Worm (Caenorhabditis elegans): ENCODE data around the gene snb-2.

Gene snb-2

DNA sequence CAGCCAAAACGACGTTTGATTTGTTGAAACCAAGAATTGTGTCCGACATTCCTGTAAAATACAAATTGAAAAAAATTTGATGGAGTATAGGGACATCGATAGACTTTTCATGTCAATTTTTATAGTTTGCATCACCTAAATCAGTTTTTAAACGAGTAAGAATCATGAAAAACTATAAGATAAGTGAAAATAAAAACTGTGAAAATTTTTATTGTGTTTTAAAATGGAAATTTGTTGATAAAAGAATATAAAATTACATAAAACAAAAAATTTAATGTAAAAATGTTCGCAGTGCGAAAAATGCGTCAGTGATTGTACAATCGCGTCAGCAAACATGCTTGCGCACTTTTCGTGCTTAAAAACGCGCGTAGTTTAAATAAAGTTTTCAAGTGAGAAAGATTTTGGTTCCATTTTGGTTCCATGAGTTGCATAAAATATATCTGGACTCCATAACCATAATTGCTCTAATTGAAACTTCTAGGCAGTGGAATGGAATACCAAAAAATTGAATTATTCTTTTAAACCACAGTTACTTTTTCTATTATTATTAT lies 2.2 kb downstream of the snb-2 start, which contains the start of gene tomm-20:
tomm-20 (minus strand) TSS at position 51 of the 551 bp plus-strand sequence.
- TF ChIP-seq K12H6.12 (tag; optimal IDR thresholded peaks at IDR 0.05) (peak; percentile 39), unc-130 (GFP tag; optimal IDR thresholded peaks at IDR 0.05) (peak; percentile 69), sdz-38 (tag; optimal IDR thresholded peaks at IDR 0.05) (no peak), egl-18 (GFP tag; IDR thresholded peaks at IDR 0.05) (0 out of 2 replicates have a peak, but pooled peaks have one; percentile 66), Y79H2A.3 (GFP tag; conservative IDR thresholded peaks at IDR 0.05) (no peak), C06A6.2 (GFP tag; conservative IDR thresholded peaks at IDR 0.05) (peak; percentile 73), chd-7 (tag; optimal IDR thresholded peaks at IDR 0.05) (no peak), unc-62 (GFP tag; optimal IDR thresholded peaks at IDR 0.05) (no peak), ZK185.1 (tag; optimal IDR thresholded peaks at IDR 0.05; ENCODE audit: poor library complexity, severe bottlenecking) (peak; percentile 92), pbrm-1 (GFP tag; IDR thresholded peaks at IDR 0.05) (peak; percentile 92), rec-8 (tag; optimal IDR thresholded peaks at IDR 0.05) (no peak), dpl-1 (GFP tag; optimal IDR thresholded peaks at IDR 0.05) (peak; percentile 98), nhr-27 (tag; optimal IDR thresholded peaks at IDR 0.05) (no peak), ceh-100 (GFP tag; IDR thresholded peaks at IDR 0.05) (peak; percentile 81), lir-1 (GFP tag; conservative IDR thresholded peaks at IDR 0.05) (peak; percentile 77), F52B5.7 (tag; optimal IDR thresholded peaks at IDR 0.05) (no peak), ceh-40 (GFP tag; IDR thresholded peaks at IDR 0.05) (no peak), let-607 (tag; optimal IDR thresholded peaks at IDR 0.05) (peak in 1 of 2 experiments; percentile 76), gei-17 (GFP tag; optimal IDR thresholded peaks at IDR 0.05) (peak; percentile 20), atf-7 (tag; optimal IDR thresholded peaks at IDR 0.05) (peak; percentile 18), C17E4.6 (GFP tag; IDR thresholded peaks at IDR 0.05) (0 out of 2 replicates have a peak, but pooled peaks have one; percentile 43), aptf-3 (GFP tag; IDR thresholded peaks at IDR 0.05) (no peak), egl-44 (GFP tag; IDR thresholded peaks at IDR 0.05) (no peak), Y56A3A.18 (GFP tag; IDR thresholded peaks at IDR 0.05) (peak; percentile 84), ztf-18 (tag; optimal IDR thresholded peaks at IDR 0.05) (peak; percentile 99), lag-1 (GFP tag; IDR thresholded peaks at IDR 0.05) (no peak), K11D2.4 (GFP tag; IDR thresholded peaks at IDR 0.05) (peak; percentile 90), lsl-1 (GFP tag; optimal IDR thresholded peaks at IDR 0.05) (peak; percentile 75), dpff-1 (tag; optimal IDR thresholded peaks at IDR 0.05) (no peak), madf-8 (GFP tag; conservative IDR thresholded peaks at IDR 0.05) (peak; percentile 65), sea-2 (GFP tag; IDR thresholded peaks at IDR 0.05) (no peak), him-1 (tag; optimal IDR thresholded peaks at IDR 0.05) (peak; percentile 53), cebp-1 (GFP tag; IDR thresholded peaks at IDR 0.05) (no peak), cebp-1 (tag; optimal IDR thresholded peaks at IDR 0.05) (peak; percentile 85), F23B12.7 (tag; optimal IDR thresholded peaks at IDR 0.05; ENCODE audit: insufficient read depth) (peak; percentile 83), hlh-26 (GFP tag; conservative IDR thresholded peaks at IDR 0.05) (no peak), rcor-1 (GFP tag; IDR thresholded peaks at IDR 0.05) (peak; percentile 90), xnd-1 (tag; optimal IDR thresholded peaks at IDR 0.05) (peak; percentile 54), B0019.2 (GFP tag; conservative IDR thresholded peaks at IDR 0.05) (0 out of 2 replicates have a peak, but pooled peaks have one; percentile 37), ztf-28 (GFP tag; IDR thresholded peaks at IDR 0.05) (no peak), Y53F4B.3 (GFP tag; IDR thresholded peaks at IDR 0.05) (no peak), mcd-1 (GFP tag; IDR thresholded peaks at IDR 0.05) (peak; percentile 90), madf-6 (GFP tag; IDR thresholded peaks at IDR 0.05) (peak; percentile 86), pha-4 (tag; optimal IDR thresholded peaks at IDR 0.05) (peak; percentile 37), attf-3 (GFP tag; conservative IDR thresholded peaks at IDR 0.05) (peak; percentile 87), Y53G8AR.9 (GFP tag; conservative IDR thresholded peaks at IDR 0.05) (peak; percentile 94), ztf-6 (GFP tag; IDR thresholded peaks at IDR 0.05) (0 out of 2 replicates have a peak, but pooled peaks have one; percentile 19), nfya-1 (tag; optimal IDR thresholded peaks at IDR 0.05; ENCODE audit: borderline replicate concordance, insufficient read depth) (no peak)

All from whole organism, young adult.